Worm (Caenorhabditis elegans) whole organism, young adult: ENCODE data around the gene T25C12.3.

Source experiments
- F39B2.1 ChIP-seq: fragments of 200-800 bp; sonication (Bioruptor generic); IDR thresholded peaks from 2 replicates; pipeline ENCODE4 v1.3.6; 2022; ENCODE audit warnings: missing genetic modification reagents, missing genetic modification characterization, missing compliant biosample characterization
- ama-1 ChIP-seq, 3 experiments: fragments of 150-350 bp in 1 of 3; sonication (generic microtip) in 2 of 3; optimal IDR thresholded peaks; 2 replicates each; lab custom pipeline; 2014 to 2018; ENCODE audit warnings: missing biosample characterization in 2 of 3, missing genetic modification characterization in 2 of 3, missing genetic modification reagents in 2 of 3
- dpl-1 ChIP-seq: fragments of 150-350 bp; optimal IDR thresholded peaks from 2 replicates; lab custom pipeline; 2014; ENCODE audit warnings: missing biosample characterization, missing genetic modification reagents, missing genetic modification characterization
- unc-130 ChIP-seq: sonication (generic microtip); optimal IDR thresholded peaks from 2 replicates; lab custom pipeline; 2016; ENCODE audit warnings: missing genetic modification reagents, missing genetic modification characterization, missing compliant biosample characterization
- ztf-6 ChIP-seq: fragments of 200-800 bp; sonication (Bioruptor generic); IDR thresholded peaks from 2 replicates; pipeline ENCODE4 v1.3.6; 2022; ENCODE audit warnings: missing genetic modification reagents, missing genetic modification characterization, missing compliant biosample characterization

DNA sequence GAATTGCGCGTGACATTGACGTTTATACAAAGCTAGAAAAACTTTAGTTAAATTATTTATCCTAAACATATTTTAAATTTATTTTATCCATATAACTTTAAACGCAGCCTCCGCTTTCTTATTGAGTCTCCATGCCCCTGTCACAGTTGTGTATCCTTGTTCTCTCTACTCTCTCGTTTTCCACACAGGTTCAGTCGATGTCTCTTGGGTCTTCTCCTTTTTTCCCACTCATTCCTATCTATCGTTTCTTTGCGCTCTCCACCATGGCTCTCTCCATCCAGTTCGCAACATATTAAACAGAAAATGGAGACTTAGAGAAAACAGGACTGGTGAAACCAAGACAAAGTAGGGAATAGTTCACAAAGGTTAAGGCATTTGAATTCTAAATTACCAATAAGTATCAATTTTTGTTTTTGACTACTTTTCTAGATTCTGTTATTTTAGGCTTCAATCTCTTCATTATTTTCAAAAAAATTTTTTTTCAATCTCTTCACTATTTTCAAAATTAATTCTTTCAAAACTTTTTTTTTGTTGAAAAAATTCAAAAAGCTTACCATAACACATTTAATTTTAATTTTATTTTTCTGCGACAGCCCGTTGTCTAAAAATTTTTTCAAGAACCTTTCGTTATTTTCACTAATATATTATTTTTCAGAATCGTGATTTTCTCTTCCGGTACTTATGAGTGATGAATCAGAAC, 22.4 kb upstream of the T25C12.3 start, which contains the start of gene sdc-2:
- no peak for TF ChIP-seq unc-130 (GFP tag; lab: Kevin White, UChicago)
- no peak for TF ChIP-seq F39B2.1
- no peak for TF ChIP-seq ama-1 (optimal IDR thresholded peaks at IDR 0.05; lab: Kevin White, UChicago)
- TF ChIP-seq ama-1 (GFP tag; optimal IDR thresholded peaks at IDR 0.05; lab: Kevin White, UChicago), result no peak
- no peak for TF ChIP-seq ztf-6 (GFP tag; lab: Robert Waterston, UW)
- TF ChIP-seq dpl-1 (GFP tag; lab: Kevin White, UChicago), result no peak
